Worm (Caenorhabditis elegans) whole organism, L4 larva: Measurements from ENCODE around the gene nhr-288.

Experiments used
- D1046.2 ChIP-seq: fragments of 200-800 bp; sonication (Bioruptor generic); IDR thresholded peaks from 2 replicates; pipeline ENCODE4 v1.3.6; 2022; ENCODE audit warnings: missing genetic modification characterization, missing compliant biosample characterization
- F37D6.2 ChIP-seq: sonication (generic microtip); optimal IDR thresholded peaks from 2 replicates; lab custom pipeline; 2016; ENCODE audit warnings: mild to moderate bottlenecking, missing genetic modification characterization, missing compliant biosample characterization
- F44E2.7 ChIP-seq: fragments of 200-800 bp; sonication (Bioruptor generic); IDR thresholded peaks from 2 replicates; pipeline ENCODE4 v2.1.2; 2022; ENCODE audit warnings: missing genetic modification characterization, missing compliant biosample characterization
- Y48G9A.11 ChIP-seq: fragments of 200-800 bp; sonication (Bioruptor generic); IDR thresholded peaks from 2 replicates; pipeline ENCODE4 v1.3.6; 2022; ENCODE audit warnings: missing genetic modification reagents, missing genetic modification characterization, missing compliant biosample characterization
- Y75B8A.6 ChIP-seq: fragments of 200-800 bp; sonication (Bioruptor generic); IDR thresholded peaks from 2 replicates; pipeline ENCODE4 v1.3.6; 2022; ENCODE audit warnings: missing genetic modification reagents, missing genetic modification characterization, missing compliant biosample characterization
- aha-1 ChIP-seq: fragments of 150-350 bp; peaks from one replicate; lab custom pipeline; 2014; ENCODE audit warnings: missing biosample characterization, missing genetic modification characterization
- ceh-28 ChIP-seq: fragments of 150-350 bp; optimal IDR thresholded peaks from 2 replicates; lab custom pipeline; 2014; ENCODE audit warnings: missing biosample characterization, missing genetic modification reagents, missing genetic modification characterization
- ceh-32 ChIP-seq: sonication (generic microtip); optimal IDR thresholded peaks from 2 replicates; lab custom pipeline; 2016; ENCODE audit warnings: mild to moderate bottlenecking, missing genetic modification characterization, missing compliant biosample characterization; ENCODE audit not compliant: poor library complexity
- ceh-62 ChIP-seq: sonication (generic microtip); optimal IDR thresholded peaks from 2 replicates; lab custom pipeline; 2017; ENCODE audit warnings: missing biosample characterization, missing genetic modification characterization
- ctbp-1 ChIP-seq: fragments of 200-800 bp; sonication (Bioruptor generic); IDR thresholded peaks from 2 replicates; pipeline ENCODE4 v1.3.6; 2022; ENCODE audit warnings: missing genetic modification reagents, missing genetic modification characterization, missing compliant biosample characterization
- daf-12 ChIP-seq: fragments of 150-350 bp; optimal IDR thresholded peaks from 2 replicates; lab custom pipeline; 2014; ENCODE audit warnings: missing biosample characterization, missing genetic modification reagents, missing genetic modification characterization
- daf-16 ChIP-seq, 3 experiments: sonication (generic microtip); optimal IDR thresholded peaks; 2 replicates each; lab custom pipeline; 2016 to 2017; ENCODE audit warnings: missing genetic modification characterization in 3 of 3, missing genetic modification reagents in 3 of 3, mild to moderate bottlenecking in 2 of 3, missing compliant biosample characterization in 2 of 3, missing biosample characterization in 1 of 3, moderate library complexity in 1 of 3
- dmd-6 ChIP-seq: fragments of 200-800 bp; sonication (Bioruptor generic); IDR thresholded peaks from 2 replicates; pipeline ENCODE4 v1.3.6; 2022; ENCODE audit warnings: missing genetic modification reagents, missing genetic modification characterization, missing compliant biosample characterization
- dmd-9 ChIP-seq: fragments of 200-800 bp; sonication (Bioruptor generic); IDR thresholded peaks from 2 replicates; pipeline ENCODE4 v1.3.6; 2022; ENCODE audit warnings: missing genetic modification reagents, missing genetic modification characterization, missing compliant biosample characterization
- dpl-1 ChIP-seq: fragments of 150-350 bp; optimal IDR thresholded peaks from 2 replicates; lab custom pipeline; 2014; ENCODE audit warnings: missing biosample characterization, missing genetic modification reagents, missing genetic modification characterization
- dve-1 ChIP-seq: sonication (generic microtip); optimal IDR thresholded peaks from 2 replicates; lab custom pipeline; 2017; ENCODE audit warnings: antibody characterized with exemption, mild to moderate bottlenecking, missing genetic modification characterization, missing compliant biosample characterization; ENCODE audit not compliant: insufficient read depth
- hmg-1.1 ChIP-seq: fragments of 200-800 bp; sonication (Bioruptor generic); IDR thresholded peaks from 2 replicates; pipeline ENCODE4 v1.3.6; 2022; ENCODE audit warnings: missing genetic modification reagents, missing genetic modification characterization, missing compliant biosample characterization
- lin-13 ChIP-seq: fragments of 150-350 bp; optimal IDR thresholded peaks from 2 replicates; lab custom pipeline; 2014; ENCODE audit warnings: missing biosample characterization, missing genetic modification reagents, missing genetic modification characterization
- madf-5 ChIP-seq, 2 experiments: fragments of 200-800 bp; sonication (Bioruptor generic); IDR thresholded peaks; 2 replicates each; pipeline ENCODE4 v1.3.6; 2022; ENCODE audit warnings: missing compliant biosample characterization in 2 of 2, missing genetic modification characterization in 2 of 2
- mxl-3 ChIP-seq: fragments of 200-800 bp; sonication (Bioruptor generic); optimal IDR thresholded peaks from 2 replicates; lab custom pipeline; 2018; ENCODE audit warnings: mild to moderate bottlenecking, missing genetic modification characterization, missing compliant biosample characterization
- nhr-25 ChIP-seq: sonication (generic microtip); optimal IDR thresholded peaks from 2 replicates; lab custom pipeline; 2017; ENCODE audit warnings: missing genetic modification characterization, mild to moderate bottlenecking, missing compliant biosample characterization, antibody characterized with exemption, moderate library complexity, borderline replicate concordance; ENCODE audit not compliant: insufficient read depth
- nhr-28 ChIP-seq: fragments of 150-350 bp; optimal IDR thresholded peaks from 2 replicates; lab custom pipeline; 2014; ENCODE audit warnings: missing biosample characterization, missing genetic modification characterization
- nhr-6 ChIP-seq: fragments of 150-350 bp; optimal IDR thresholded peaks from 2 replicates; lab custom pipeline; 2014; ENCODE audit warnings: missing biosample characterization, missing genetic modification characterization
- skn-1 ChIP-seq: fragments of 150-350 bp; optimal IDR thresholded peaks from 2 replicates; lab custom pipeline; 2014; ENCODE audit warnings: missing biosample characterization, missing genetic modification characterization
- spr-1 ChIP-seq: sonication (generic microtip); optimal IDR thresholded peaks from 2 replicates; lab custom pipeline; 2016; ENCODE audit warnings: mild to moderate bottlenecking, missing genetic modification characterization, missing compliant biosample characterization
- tag-97 ChIP-seq: fragments of 200-800 bp; sonication (Bioruptor generic); IDR thresholded peaks from 2 replicates; pipeline ENCODE4 v1.3.6; 2022; ENCODE audit warnings: missing genetic modification characterization, missing compliant biosample characterization
- unc-130 ChIP-seq: sonication (generic microtip); optimal IDR thresholded peaks from 2 replicates; lab custom pipeline; 2016; ENCODE audit warnings: missing genetic modification reagents, missing genetic modification characterization, missing compliant biosample characterization
- unc-39 ChIP-seq: sonication (generic microtip); optimal IDR thresholded peaks from 2 replicates; lab custom pipeline; 2017; ENCODE audit warnings: missing biosample characterization, missing genetic modification characterization
- unc-62 ChIP-seq, 3 experiments: fragments of 150-350 bp in 1 of 3; sonication (generic microtip); optimal IDR thresholded peaks in 2 of 3; peaks in 1 of 3; 1 replicate in 1 of 3; 2 replicates in 2 of 3; lab custom pipeline; 2014 to 2017; ENCODE audit warnings: missing biosample characterization in 3 of 3, missing genetic modification characterization in 3 of 3, missing genetic modification reagents in 3 of 3, missing genotype in 1 of 3
- vab-7 ChIP-seq: fragments of 200-800 bp; sonication (Bioruptor generic); IDR thresholded peaks from 2 replicates; pipeline ENCODE4 v1.3.6; 2022; ENCODE audit warnings: missing genetic modification reagents, missing genetic modification characterization, missing compliant biosample characterization
- zfp-2 ChIP-seq: sonication (generic microtip); optimal IDR thresholded peaks from 2 replicates; lab custom pipeline; 2016; ENCODE audit warnings: mild to moderate bottlenecking, missing genetic modification characterization, missing compliant biosample characterization
- zip-11 ChIP-seq: fragments of 200-800 bp; sonication (Bioruptor generic); IDR thresholded peaks from 2 replicates; pipeline ENCODE4 v1.3.6; 2022; ENCODE audit warnings: missing genetic modification characterization, missing compliant biosample characterization
- ztf-7 ChIP-seq: fragments of 150-350 bp; optimal IDR thresholded peaks from 2 replicates; lab custom pipeline; 2014; ENCODE audit warnings: missing biosample characterization, missing genetic modification characterization

The nhr-288 gene

DNA sequence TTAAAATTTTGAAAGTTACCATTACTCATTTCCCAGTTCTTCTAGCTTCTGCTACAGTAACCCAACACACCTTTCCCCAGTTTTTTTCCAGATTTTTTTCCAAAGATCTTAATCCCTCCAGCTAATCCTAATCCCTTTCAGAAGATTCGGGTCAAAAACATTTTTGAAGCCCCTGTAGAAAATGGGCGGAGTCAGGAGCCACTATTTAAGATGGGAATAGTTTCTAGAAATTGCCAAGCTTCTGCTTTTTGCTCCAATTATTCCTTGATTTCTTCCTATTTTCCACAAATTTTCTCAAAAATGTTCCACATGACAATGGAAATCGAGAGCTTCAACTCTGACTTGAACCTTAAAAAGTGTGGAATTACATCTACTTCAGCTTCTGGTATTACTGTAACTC is 17.9 kb downstream of the nhr-288 start, which contains the start of gene C08E8.9:
Gene C08E8.9, plus strand, starts transcription at position 301 of the 400 bp plus-strand sequence.
- TF ChIP-seq spr-1 (tag; lab: Kevin White, UChicago) (no peak), skn-1 (tag; lab: Kevin White, UChicago) (no peak), F37D6.2 (no peak), mxl-3 (GFP tag; lab: Kevin White, UChicago) (no peak), hmg-1.1 (no peak), F44E2.7 (no peak), Y75B8A.6 (GFP tag; lab: Robert Waterston, UW) (no peak), dve-1 (no peak), zip-11 (no peak), zfp-2 (no peak), madf-5 (GFP tag; IDR thresholded peaks at IDR 0.05; lab: Robert Waterston, UW) (no peak), Y48G9A.11 (no peak), vab-7 (GFP tag; lab: Robert Waterston, UW) (no peak)

DNA sequence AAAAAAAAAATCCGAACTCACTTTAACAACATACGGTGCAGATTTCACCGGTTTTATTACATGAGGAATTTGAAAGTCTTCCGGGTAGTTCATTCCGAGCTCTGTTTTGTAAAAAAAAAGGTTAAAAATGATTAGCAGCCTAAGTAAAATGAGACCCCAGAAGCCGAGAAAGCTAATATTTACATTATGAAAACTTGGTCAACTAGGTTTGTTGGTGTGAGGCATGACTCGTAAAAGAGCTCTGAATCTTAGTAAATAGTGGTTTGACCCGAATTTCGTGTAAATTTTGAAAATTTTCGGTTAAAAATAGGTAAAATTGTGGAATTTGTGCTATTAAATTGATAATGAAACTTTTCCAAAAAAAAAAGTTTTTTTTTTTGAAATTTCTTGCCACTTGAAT is 20.1 kb downstream of the nhr-288 start, which contains the start of gene C08E8.1:
Gene C08E8.1, minus strand, starts transcription at position 101 of the 400 bp plus-strand sequence.
- TF ChIP-seq nhr-25 (tag; lab: Kevin White, UChicago) (no peak), skn-1 (tag; lab: Kevin White, UChicago) (no peak), tag-97 (GFP tag; lab: Robert Waterston, UW) (no peak)

DNA sequence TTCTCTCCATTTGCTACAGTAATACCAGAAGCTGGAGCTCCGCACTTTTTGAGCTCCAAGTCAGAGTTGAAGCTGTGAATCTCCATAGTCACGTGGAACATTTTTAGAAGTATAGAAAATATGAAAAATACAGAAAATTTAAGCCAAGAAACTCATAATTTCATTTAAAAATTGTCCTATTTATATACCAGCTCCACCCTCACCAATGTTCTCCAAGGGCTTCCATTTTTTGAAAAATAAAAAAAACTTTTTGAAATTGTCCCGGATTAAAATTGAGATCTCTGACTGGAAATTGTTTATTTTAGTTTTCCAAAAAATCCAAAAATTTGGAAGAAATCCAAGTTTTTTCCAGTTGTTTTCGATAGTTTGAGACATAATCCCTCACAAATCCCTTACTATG is 22.6 kb downstream of the nhr-288 start, which contains the start of gene C08E8.5:
Gene C08E8.5, minus strand, starts transcription at position 101 of the 400 bp plus-strand sequence.
- TF ChIP-seq ceh-62 (tag; lab: Kevin White, UChicago), result no peak
- TF ChIP-seq aha-1 (tag; lab: Kevin White, UChicago), result peak; percentile 68

DNA sequence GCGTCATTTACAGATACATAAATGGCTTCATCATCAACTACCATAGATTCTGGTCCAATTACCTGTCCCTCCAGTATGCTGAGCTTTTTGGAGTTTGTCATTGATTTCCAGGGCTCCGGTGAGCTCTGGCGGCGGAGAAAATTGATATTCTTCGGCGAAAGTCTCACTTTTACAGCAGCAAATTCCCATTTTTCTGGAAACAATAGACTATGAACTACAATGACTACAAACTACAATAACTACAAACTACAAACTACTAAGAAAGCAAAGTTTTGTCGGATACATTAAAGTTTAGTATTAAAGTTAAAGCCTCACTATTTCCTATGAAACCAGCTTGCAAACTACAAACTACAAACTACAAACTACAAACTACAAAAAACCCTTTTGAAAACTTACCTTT is 26.7 kb downstream of the nhr-288 start, which contains the start of gene C08E8.2:
Gene C08E8.2, minus strand, starts transcription at position 101 of the 400 bp plus-strand sequence.
- TF ChIP-seq daf-12 (tag; lab: Kevin White, UChicago) (no peak), Y75B8A.6 (GFP tag; lab: Robert Waterston, UW) (no peak), ceh-32 (tag; lab: Kevin White, UChicago) (no peak), ceh-28 (no peak), ztf-7 (tag; lab: Kevin White, UChicago) (no peak)

DNA sequence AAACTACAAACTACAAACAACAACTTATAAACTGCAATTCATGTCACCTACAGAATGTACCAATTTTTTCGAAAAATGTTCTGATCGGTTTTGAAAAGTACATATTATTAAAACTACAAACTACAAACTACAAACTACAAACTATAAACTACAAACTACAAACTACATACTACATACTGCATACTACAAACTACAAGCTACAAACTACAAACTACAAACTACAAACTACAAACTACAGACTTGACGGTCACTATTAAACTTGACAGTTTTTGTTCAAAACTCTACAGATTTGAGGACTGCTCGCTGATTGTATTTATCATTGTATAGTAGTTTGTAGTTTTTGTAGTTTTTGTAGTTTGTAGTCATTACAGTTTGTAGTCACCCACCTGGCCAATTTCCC is 28.2 kb downstream of the nhr-288 start:
- no peak for TF ChIP-seq dpl-1 (GFP tag; lab: Kevin White, UChicago)
- no peak for TF ChIP-seq dmd-9 (GFP tag; lab: Robert Waterston, UW)
- TF ChIP-seq lin-13 (GFP tag; lab: Kevin White, UChicago), result peak; percentile 20
- peak; percentile 96 for TF ChIP-seq nhr-28 (tag; lab: Kevin White, UChicago)

DNA sequence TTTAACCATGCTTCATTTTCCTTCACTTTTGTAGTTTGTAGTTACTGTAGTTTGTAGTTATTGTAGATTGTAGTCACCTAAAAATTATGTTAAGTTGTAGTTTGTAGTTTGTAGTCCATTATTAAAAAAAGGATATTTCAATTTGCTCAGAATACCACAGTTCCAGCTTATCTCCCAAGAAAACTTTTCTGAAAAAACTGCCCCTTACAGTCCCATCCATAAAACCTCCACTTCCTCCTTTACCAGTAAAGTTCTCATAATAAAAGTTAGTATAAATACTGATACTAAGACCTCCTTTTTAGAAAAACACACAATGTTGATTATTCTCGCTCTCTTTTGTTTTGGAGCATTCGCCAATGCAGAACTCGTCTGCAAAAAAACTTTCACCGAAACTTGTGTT is 31.8 kb downstream of the nhr-288 start, which contains the start of gene C08E8.11:
Gene C08E8.11, plus strand, starts transcription at position 301 of the 400 bp plus-strand sequence.
- TF ChIP-seq D1046.2 (GFP tag; lab: Robert Waterston, UW), result no peak
- no peak for TF ChIP-seq dmd-6 (GFP tag; lab: Robert Waterston, UW)
- TF ChIP-seq unc-39, result no peak
- TF ChIP-seq nhr-6, result no peak
- TF ChIP-seq ctbp-1 (GFP tag; lab: Robert Waterston, UW), result no peak
- TF ChIP-seq, all 104 proteins: peak for 0

DNA sequence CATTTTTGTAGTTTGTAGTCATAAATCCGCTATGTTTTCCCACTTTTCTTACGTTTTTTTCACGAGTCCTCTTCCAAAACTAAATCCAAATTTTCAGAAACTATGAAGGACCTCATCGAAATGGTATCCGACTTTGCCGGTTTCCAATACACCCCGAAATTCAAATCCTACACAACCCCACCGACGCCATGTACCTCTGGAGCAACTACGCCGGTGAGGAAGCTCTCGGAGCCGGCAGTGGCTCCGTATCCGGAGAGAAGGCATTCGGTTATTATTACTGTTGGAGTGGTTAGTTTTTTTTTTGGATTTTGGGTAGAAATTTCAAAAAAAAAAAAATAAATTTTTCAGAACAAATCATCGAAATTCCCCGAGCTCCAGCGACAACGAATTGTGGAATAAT is 32.4 kb downstream of the nhr-288 start, which contains the start of gene C08E8.3:
Gene C08E8.3, plus strand, starts transcription at position 84 of the 400 bp plus-strand sequence.
- TF ChIP-seq unc-62 (GFP tag; optimal IDR thresholded peaks at IDR 0.05 in 1 of 2; lab: Kevin White, UChicago), result peak in 1 of 2 experiments; percentile 81
- no peak for TF ChIP-seq unc-62 (tag; optimal IDR thresholded peaks at IDR 0.05; lab: Kevin White, UChicago)
- TF ChIP-seq unc-130 (GFP tag; lab: Kevin White, UChicago), result no peak
- no peak for TF ChIP-seq daf-16 (GFP tag; optimal IDR thresholded peaks at IDR 0.05; lab: Kevin White, UChicago)
- TF ChIP-seq daf-16 (tag; optimal IDR thresholded peaks at IDR 0.05; lab: Kevin White, UChicago), result no peak
